Worm (Caenorhabditis elegans): Measurements from ENCODE around the gene spo-11.

The spo-11 gene

DNA sequence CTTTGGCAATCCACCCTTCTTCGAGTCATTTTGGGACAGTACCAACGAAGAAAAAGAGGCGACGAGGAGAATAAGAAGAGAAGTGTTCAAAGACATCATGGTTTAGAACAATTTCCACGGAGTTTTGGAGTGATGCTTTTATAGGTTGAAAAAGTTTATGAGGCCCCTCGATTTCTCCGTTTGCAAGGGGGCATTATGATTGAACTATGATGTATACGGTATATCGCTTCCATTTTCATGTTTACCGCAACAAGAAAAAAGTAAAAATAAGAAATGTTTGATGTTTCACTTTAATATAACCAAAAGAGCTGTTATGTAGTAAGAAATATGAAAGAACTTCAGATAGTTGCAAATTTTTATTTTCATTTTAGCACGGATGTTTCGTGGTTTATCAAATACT is 23.3 kb downstream of the spo-11 start, which contains the start of gene srlf-18:
Gene srlf-18, minus strand, starts transcription at position 101 of the 400 bp plus-strand sequence.
- TF ChIP-seq unc-62 (GFP tag; optimal IDR thresholded peaks at IDR 0.05) = no peak

DNA sequence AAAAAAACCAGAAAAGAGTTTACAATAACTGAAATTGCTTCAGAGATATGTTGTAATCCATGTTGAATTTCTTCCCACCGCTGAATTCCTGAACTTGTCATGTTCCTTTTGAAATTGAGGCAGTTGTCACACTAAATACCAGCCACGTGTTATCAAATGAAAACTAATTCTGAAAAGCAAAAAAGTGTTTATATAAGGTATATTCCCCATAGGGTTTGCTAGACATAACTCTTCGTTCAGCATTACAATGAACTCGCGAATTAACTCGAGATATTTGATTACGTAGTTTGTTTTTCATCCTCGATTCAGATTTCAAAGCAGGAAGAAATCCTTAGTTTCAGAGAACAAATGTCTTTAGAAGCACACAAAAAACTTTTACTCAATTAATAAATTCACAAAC is 24.4 kb downstream of the spo-11 start, which contains the start of gene str-3:
Gene str-3, minus strand, starts transcription at position 101 of the 400 bp plus-strand sequence.
- TF ChIP-seq unc-62 (GFP tag; optimal IDR thresholded peaks at IDR 0.05) = no peak

DNA sequence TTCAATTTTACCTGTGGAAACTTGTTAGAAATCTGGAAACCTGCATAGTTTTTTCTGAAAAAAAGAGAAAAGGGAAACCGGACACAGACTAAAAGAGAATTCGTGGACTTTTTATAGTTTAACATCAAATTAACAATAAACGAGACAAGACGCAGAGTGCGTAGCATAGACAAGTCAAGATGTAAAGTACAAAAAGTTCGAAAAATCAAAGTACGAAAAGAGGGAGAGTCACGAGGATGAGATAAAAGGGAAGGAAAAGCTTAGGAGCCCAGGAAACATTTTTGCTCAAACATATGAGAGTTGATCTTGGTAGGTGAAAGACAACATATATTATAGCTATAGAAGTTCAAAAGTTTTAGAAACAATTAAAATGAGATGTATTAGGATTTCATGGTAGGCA is 26.9 kb downstream of the spo-11 start, which contains the start of gene M7.12:
Gene M7.12, minus strand, starts transcription at position 188 of the 400 bp plus-strand sequence.
- no peak for TF ChIP-seq unc-62 (GFP tag; optimal IDR thresholded peaks at IDR 0.05)

DNA sequence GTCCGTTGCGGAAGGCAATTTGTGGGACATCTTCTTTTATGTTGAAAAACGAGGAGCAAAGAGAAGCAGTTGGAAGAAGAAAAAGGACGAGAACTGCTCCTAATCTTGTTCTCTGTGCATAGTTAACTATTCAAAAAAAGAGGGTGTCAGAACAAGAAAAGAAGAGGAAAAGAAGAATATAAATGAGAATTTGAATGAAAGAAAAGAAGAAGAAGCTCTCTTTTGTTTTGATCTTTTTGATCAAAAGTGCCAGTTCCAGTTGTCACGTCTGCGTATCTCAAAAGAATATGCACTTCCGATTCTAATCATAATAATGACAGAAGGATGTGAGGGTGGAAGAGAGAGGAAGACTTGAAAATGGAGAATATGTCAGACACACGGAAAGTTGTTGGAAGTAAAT is 29.7 kb downstream of the spo-11 start, which contains the start of gene M7.8:
Gene M7.8, minus strand, starts transcription at position 112 of the 400 bp plus-strand sequence.
- TF ChIP-seq unc-62 (GFP tag; optimal IDR thresholded peaks at IDR 0.05) = no peak

DNA sequence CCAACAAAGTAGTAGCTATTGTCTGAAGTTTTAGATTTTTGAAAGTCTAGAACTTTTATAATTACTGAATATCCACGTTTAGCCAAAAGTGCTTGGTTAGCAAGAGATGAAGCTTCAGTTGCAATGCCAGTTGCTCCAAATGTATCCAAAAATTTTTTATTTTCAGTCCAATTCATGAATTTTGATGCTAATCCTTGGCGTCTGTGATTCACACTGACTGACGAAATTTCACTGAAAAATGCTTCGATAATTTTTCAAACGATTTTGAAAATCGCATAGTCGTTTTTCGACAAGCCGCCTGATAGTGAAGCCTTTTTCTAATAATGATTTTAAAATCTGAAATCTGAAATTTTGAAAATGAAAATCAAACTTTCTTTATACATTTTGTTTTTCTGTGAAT is 30.6 kb downstream of the spo-11 start:
- no peak for TF ChIP-seq unc-62 (GFP tag; optimal IDR thresholded peaks at IDR 0.05)

DNA sequence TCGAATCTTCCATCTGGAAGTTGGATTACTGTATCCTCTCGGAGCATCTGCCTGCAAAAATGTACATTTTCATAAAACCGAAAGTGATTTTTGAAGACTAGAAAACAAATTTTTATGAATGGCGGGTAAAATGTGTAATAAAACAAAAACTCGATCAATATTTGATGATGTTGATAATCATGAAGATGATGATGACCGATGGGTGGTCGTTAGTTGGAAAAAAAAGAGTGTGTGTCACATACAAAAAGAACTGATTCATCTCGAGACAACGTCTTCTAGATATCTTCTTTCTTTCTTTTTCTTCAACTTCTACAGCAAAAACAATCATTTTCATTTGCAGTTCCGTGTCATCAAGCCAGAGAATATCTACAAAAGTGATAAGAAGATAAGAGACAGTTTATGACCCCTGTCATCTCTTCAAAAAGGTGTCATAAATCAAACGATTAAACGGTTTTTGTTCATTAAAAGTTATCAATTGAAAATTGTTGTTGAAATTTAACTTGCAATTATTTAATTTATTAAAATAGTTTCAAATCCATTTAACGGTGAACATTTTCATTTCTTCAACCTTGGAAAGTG is 32.1 kb downstream of the spo-11 start, which contains the start of gene bcc-1:
Gene bcc-1, minus strand, starts transcription at position 51 of the 579 bp plus-strand sequence.
- no peak for TF ChIP-seq unc-62 (GFP tag; optimal IDR thresholded peaks at IDR 0.05)

DNA sequence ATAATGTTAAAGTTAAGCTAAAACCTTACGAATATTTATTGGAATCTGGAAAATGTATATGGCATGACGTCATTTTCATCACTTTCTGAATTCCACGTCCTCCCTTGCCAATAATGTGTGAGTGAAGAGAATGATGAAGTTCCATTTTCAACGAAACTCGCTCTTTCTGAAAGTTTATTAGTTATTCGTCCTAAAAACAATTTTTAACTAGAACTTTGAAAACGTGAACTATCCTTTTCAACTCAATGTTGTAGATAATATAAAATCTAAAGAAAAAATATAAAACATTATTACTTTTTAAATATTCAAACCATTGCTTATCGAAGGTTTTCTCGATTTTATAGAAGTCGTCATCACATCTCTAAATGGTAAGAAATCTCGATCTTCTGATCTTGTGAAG is 35.1 kb downstream of the spo-11 start, which contains the start of gene M7.7:
Gene M7.7, plus strand, starts transcription at position 301 of the 400 bp plus-strand sequence.
- TF ChIP-seq unc-62 (GFP tag; optimal IDR thresholded peaks at IDR 0.05) = no peak

DNA sequence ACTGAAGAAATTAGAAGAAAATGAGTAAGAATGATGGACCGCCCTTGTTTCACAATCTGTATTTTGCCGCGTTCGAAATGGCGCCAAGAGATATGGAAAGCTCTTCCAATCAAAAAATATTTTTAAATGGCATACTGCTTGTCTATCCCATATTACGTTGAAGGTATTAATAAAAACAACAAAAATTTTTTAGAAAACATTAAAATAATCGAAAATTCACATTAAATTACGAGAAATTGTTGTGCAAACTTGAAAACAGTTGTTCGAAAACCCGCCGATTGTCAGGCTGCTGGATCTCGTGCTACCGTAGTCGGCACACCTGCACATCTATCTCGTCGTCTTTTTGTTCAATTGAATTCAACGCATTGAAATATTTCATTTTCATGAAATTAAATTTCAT is 41.1 kb downstream of the spo-11 start, which contains the start of gene klc-1:
Gene klc-1, plus strand, starts transcription at position 127 of the 400 bp plus-strand sequence.
- no peak for TF ChIP-seq unc-62 (GFP tag; optimal IDR thresholded peaks at IDR 0.05)

DNA sequence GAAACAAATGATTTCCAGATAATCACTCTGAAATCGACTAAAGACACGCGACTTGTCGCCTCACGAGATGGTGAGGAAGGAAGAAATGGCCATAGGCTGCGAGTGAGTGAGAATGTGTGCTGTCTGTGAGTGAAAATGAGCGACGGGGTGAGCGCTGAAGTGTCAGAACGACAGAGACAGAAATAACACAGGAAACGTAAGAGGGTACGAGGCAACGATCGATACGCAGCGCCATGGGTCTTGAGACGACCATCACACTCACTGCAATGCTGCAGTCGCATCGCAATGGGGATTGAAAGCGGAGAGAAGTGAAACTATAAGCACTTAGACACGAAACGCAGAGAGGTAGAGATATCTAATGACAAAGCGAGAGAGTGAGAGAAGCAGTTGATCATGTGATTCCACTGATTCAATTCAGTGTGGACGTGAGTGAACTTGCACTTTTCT is 41.9 kb downstream of the spo-11 start:
- TF ChIP-seq unc-62 (GFP tag; optimal IDR thresholded peaks at IDR 0.05) = no peak

DNA sequence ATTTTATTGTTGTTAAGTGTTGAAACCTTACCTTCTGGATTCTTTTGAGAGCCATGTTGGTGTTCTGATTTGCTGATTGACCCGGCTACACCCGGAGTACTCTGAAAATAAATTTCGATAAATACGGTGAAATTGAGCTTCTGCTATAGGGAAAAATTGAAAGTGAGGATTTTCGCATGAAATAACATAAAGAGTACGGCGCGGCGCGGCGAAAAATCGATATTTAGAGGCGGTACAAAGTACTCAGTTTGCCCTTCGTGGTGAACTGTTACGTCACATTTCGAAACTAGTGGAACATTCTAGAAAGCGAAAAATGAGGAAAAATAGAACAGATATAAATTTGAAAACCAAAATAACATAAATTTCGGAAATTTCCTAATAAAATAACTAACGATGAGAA is 42.5 kb downstream of the spo-11 start, which contains the start of gene let-70:
Gene let-70, minus strand, starts transcription at position 101 of the 400 bp plus-strand sequence.
- TF ChIP-seq unc-62 (GFP tag; optimal IDR thresholded peaks at IDR 0.05) = no peak

DNA sequence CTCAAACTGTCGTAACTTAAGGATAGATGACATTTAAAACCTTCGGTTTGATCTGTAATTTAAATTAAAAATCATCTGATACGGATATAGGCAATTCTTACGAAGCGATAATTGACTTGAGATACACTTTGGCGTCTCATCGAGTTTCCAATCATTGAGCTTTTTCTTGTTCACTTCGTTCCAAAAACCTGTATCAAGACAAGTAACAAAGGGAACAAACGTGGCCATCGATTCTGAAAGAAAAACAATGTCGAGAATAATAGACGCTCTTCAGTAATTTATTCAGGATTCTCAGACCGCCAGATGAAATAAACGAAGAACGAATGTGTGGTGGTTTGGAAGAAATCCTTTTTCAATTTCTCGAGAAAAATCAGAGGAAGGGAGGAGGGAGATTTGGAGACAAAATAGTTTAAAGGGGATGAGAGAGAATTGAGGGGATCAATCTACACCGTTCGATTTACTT is 43.8 kb downstream of the spo-11 start, which contains the start of gene atg-7:
Gene atg-7, minus strand, starts transcription at position 233 of the 463 bp plus-strand sequence.
- TF ChIP-seq unc-62 (GFP tag; optimal IDR thresholded peaks at IDR 0.05) = no peak

DNA sequence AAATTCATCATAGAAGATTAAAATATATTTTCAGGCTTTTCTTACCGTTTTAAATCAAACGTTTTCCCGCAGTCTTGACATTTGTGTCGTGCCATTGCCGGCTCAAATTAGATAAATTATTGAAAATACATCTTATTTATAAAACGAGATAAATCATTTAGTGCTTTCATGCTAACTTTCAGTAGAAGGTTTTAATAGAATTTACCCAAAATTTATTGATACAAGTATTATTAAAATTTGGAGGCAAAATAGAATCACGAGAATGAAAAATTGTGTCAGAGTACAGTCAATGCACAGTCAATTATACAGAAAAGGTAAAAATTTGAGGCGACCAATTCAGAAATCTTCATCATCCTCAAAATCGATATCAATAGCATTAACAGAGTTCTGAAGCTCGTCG is 46.2 kb downstream of the spo-11 start, which contains the start of gene Y5F2A.4:
Gene Y5F2A.4, minus strand, starts transcription at position 101 of the 400 bp plus-strand sequence.
- TF ChIP-seq unc-62 (GFP tag; optimal IDR thresholded peaks at IDR 0.05) = no peak
